Fruit fly (Drosophila melanogaster) whole organism, embryonic: ENCODE data around the gene CG31793.

Experiments
- Awh ChIP-seq: fragments of 200-800 bp; sonication (Bioruptor generic); IDR thresholded peaks from 2 replicates; pipeline ENCODE4, ENCODE4 v1.3.6; 2022; ENCODE audit warnings: missing biosample characterization, missing genetic modification characterization
- BtbVII ChIP-seq: fragments of 200-800 bp; sonication (Bioruptor generic); optimal IDR thresholded peaks from 3 replicates; lab custom pipeline; 2017; ENCODE audit warnings: missing biosample characterization, mild to moderate bottlenecking, missing genetic modification characterization
- CG10462 ChIP-seq: fragments of 200-800 bp; sonication (Bioruptor generic); optimal IDR thresholded peaks from 2 replicates; lab custom pipeline; 2016; ENCODE audit warnings: missing biosample characterization, missing genetic modification characterization
- CG11560 ChIP-seq: fragments of 200-800 bp; sonication (Bioruptor generic); IDR thresholded peaks from 3 replicates; pipeline ENCODE4 v1.3.6; 2022; ENCODE audit warnings: missing biosample characterization, missing genetic modification characterization
- CG12942 ChIP-seq: fragments of 200-800 bp; sonication (Bioruptor generic); optimal IDR thresholded peaks from 3 replicates; lab custom pipeline; 2016; ENCODE audit warnings: missing biosample characterization, missing genetic modification characterization
- CG14441 ChIP-seq: fragments of 200-800 bp; sonication (Bioruptor generic); IDR thresholded peaks from 2 replicates; pipeline ENCODE4 v1.3.6; 2022; ENCODE audit warnings: missing biosample characterization, missing genetic modification characterization
- CG15514 ChIP-seq: fragments of 200-800 bp; sonication (Bioruptor generic); optimal IDR thresholded peaks from 3 replicates; lab custom pipeline; 2017; ENCODE audit warnings: missing biosample characterization, missing genetic modification characterization, mild to moderate bottlenecking, moderate library complexity, missing genetic modification reagents
- CG15601 ChIP-seq: fragments of 200-800 bp; sonication (Bioruptor generic); optimal IDR thresholded peaks from 3 replicates; lab custom pipeline; 2019; ENCODE audit warnings: missing biosample characterization, mild to moderate bottlenecking, missing genetic modification characterization, moderate library complexity
- CG15696 ChIP-seq: fragments of 200-800 bp; sonication (Bioruptor generic); optimal IDR thresholded peaks from 2 replicates; lab custom pipeline; 2019; ENCODE audit warnings: missing biosample characterization, mild to moderate bottlenecking, missing genetic modification characterization, moderate library complexity
- CG1647 ChIP-seq: fragments of 200-800 bp; sonication (Bioruptor generic); optimal IDR thresholded peaks from 3 replicates; lab custom pipeline; 2016; ENCODE audit warnings: missing biosample characterization, missing genetic modification characterization
- CG3838 ChIP-seq: fragments of 200-800 bp; sonication (Bioruptor generic); optimal IDR thresholded peaks from 3 replicates; lab custom pipeline; 2016; ENCODE audit warnings: missing biosample characterization, missing genetic modification characterization
- CG4404 ChIP-seq: fragments of 200-800 bp; sonication (Bioruptor generic); IDR thresholded peaks from 2 replicates; pipeline ENCODE4 v1.3.6; 2022; ENCODE audit warnings: missing biosample characterization, missing genetic modification characterization
- CG5180 ChIP-seq: fragments of 200-800 bp; sonication (Bioruptor generic); optimal IDR thresholded peaks from 3 replicates; lab custom pipeline; 2017; ENCODE audit warnings: missing biosample characterization, missing genetic modification characterization, mild to moderate bottlenecking, moderate library complexity, missing genetic modification reagents
- CG6791 ChIP-seq: fragments of 200-800 bp; sonication (Bioruptor generic); IDR thresholded peaks from 3 replicates; pipeline ENCODE4 v1.3.6; 2022; ENCODE audit warnings: missing biosample characterization, missing genetic modification characterization; ENCODE audit not compliant: partially characterized antibody
- CG6813 ChIP-seq: fragments of 200-800 bp; sonication (Bioruptor generic); optimal IDR thresholded peaks from 2 replicates; lab custom pipeline; 2017; ENCODE audit warnings: missing biosample characterization, missing genetic modification characterization, mild to moderate bottlenecking, moderate library complexity, missing genetic modification reagents
- CG7745 ChIP-seq: fragments of 200-800 bp; sonication (Bioruptor generic); optimal IDR thresholded peaks from 2 replicates; lab custom pipeline; 2018; ENCODE audit warnings: missing biosample characterization, mild to moderate bottlenecking, missing genetic modification characterization, moderate library complexity
- CG7963 ChIP-seq: fragments of 200-800 bp; sonication (Bioruptor generic); IDR thresholded peaks from 3 replicates; pipeline ENCODE4 v1.3.6; 2022; ENCODE audit warnings: missing biosample characterization, missing genetic modification characterization; ENCODE audit not compliant: partially characterized antibody
- CG9215 ChIP-seq: fragments of 200-800 bp; sonication (Bioruptor generic); IDR thresholded peaks from 2 replicates; pipeline ENCODE4 v1.3.6; 2022; ENCODE audit warnings: missing biosample characterization, missing genetic modification characterization
- CG9437 ChIP-seq: fragments of 200-800 bp; sonication (Bioruptor generic); optimal IDR thresholded peaks from 2 replicates; lab custom pipeline; 2018; ENCODE audit warnings: missing biosample characterization, mild to moderate bottlenecking, missing genetic modification characterization
- Camta ChIP-seq: fragments of 200-800 bp; sonication (Bioruptor generic); optimal IDR thresholded peaks from 2 replicates; lab custom pipeline; 2016; ENCODE audit warnings: missing biosample characterization, missing genetic modification characterization
- Dbx ChIP-seq: fragments of 200-800 bp; sonication (Bioruptor generic); IDR thresholded peaks from 3 replicates; pipeline ENCODE4 v1.3.6; 2022; ENCODE audit warnings: missing biosample characterization, missing genetic modification characterization
- Ets97D ChIP-seq: fragments of 200-800 bp; sonication (Bioruptor generic); optimal IDR thresholded peaks from 3 replicates; lab custom pipeline; 2016; ENCODE audit warnings: missing biosample characterization, missing genetic modification characterization
- H2.0 ChIP-seq: fragments of 200-800 bp; sonication (Bioruptor generic); IDR thresholded peaks from 2 replicates; pipeline ENCODE4 v1.3.6; 2022; ENCODE audit warnings: missing biosample characterization, missing genetic modification characterization
- HHEX ChIP-seq: fragments of 200-800 bp; sonication (Bioruptor generic); optimal IDR thresholded peaks from 3 replicates; lab custom pipeline; 2017; ENCODE audit warnings: missing biosample characterization, mild to moderate bottlenecking, missing genetic modification characterization, missing genetic modification reagents
- Meics ChIP-seq: fragments of 200-800 bp; sonication (Bioruptor generic); optimal IDR thresholded peaks from 2 replicates; lab custom pipeline; 2017; ENCODE audit warnings: missing biosample characterization, mild to moderate bottlenecking, missing genetic modification characterization
- Myb ChIP-seq: fragments of 200-800 bp; sonication (Bioruptor generic); optimal IDR thresholded peaks from 2 replicates; lab custom pipeline; 2016; ENCODE audit warnings: missing biosample characterization, missing genetic modification characterization
- NC2β ChIP-seq: fragments of 200-800 bp; sonication (Bioruptor generic); optimal IDR thresholded peaks from 2 replicates; lab custom pipeline; 2016; ENCODE audit warnings: missing biosample characterization, missing genetic modification characterization
- NK7.1 ChIP-seq: fragments of 200-800 bp; sonication (Bioruptor generic); optimal IDR thresholded peaks from 3 replicates; lab custom pipeline; 2016; ENCODE audit warnings: missing biosample characterization, missing genetic modification characterization
- Sin3A ChIP-seq: fragments of >200 bp; optimal IDR thresholded peaks from 2 replicates; lab custom pipeline; 2018
- ash1 ChIP-seq: fragments of 200-800 bp; sonication (Bioruptor generic); optimal IDR thresholded peaks from 2 replicates; lab custom pipeline; 2018; ENCODE audit warnings: missing biosample characterization, mild to moderate bottlenecking, missing genetic modification characterization
- bsh ChIP-seq, 2 experiments: fragments of 200-800 bp; sonication (Bioruptor generic); optimal IDR thresholded peaks; 2 replicates each; lab custom pipeline; 2017 to 2018; ENCODE audit warnings: mild to moderate bottlenecking in 2 of 2, missing biosample characterization in 2 of 2, missing genetic modification characterization in 2 of 2, moderate library complexity in 1 of 2
- btn ChIP-seq: fragments of 200-800 bp; sonication (Bioruptor generic); optimal IDR thresholded peaks from 2 replicates; lab custom pipeline; 2016; ENCODE audit warnings: missing biosample characterization, missing genetic modification characterization
- en ChIP-seq: fragments of 200-800 bp; sonication (Bioruptor generic); optimal IDR thresholded peaks from 2 replicates; lab custom pipeline; 2016; ENCODE audit warnings: missing biosample characterization, missing genetic modification characterization
- fd64A ChIP-seq: fragments of 200-800 bp; sonication (Bioruptor generic); optimal IDR thresholded peaks from 3 replicates; lab custom pipeline; 2018; ENCODE audit warnings: missing biosample characterization, mild to moderate bottlenecking, missing genetic modification characterization
- hth ChIP-seq: fragments of >200 bp; optimal IDR thresholded peaks from 2 replicates; lab custom pipeline; 2017; ENCODE audit warnings: inconsistent platforms
- ind ChIP-seq: fragments of 200-800 bp; sonication (Bioruptor generic); optimal IDR thresholded peaks from 3 replicates; lab custom pipeline; 2016; ENCODE audit warnings: missing biosample characterization, missing genetic modification characterization
- kah ChIP-seq: fragments of 200-800 bp; sonication (Bioruptor generic); optimal IDR thresholded peaks from 2 replicates; lab custom pipeline; 2018; ENCODE audit warnings: missing biosample characterization, mild to moderate bottlenecking, missing genetic modification characterization
- knrl ChIP-seq: fragments of 200-800 bp; sonication (Bioruptor generic); IDR thresholded peaks from 3 replicates; pipeline ENCODE4 v1.3.6; 2022; ENCODE audit warnings: missing biosample characterization, missing genetic modification characterization; ENCODE audit not compliant: partially characterized antibody
- lov ChIP-seq, 2 experiments: fragments of 200-800 bp in 1 of 2; fragments of >200 bp in 1 of 2; sonication (Bioruptor generic) in 1 of 2; IDR thresholded peaks in 1 of 2; optimal IDR thresholded peaks in 1 of 2; 2 replicates in 1 of 2; 3 replicates in 1 of 2; pipeline versions ENCODE4 v1.3.6 to Lab custom; 2017 to 2022; ENCODE audit warnings: missing biosample characterization in 1 of 2, missing genetic modification characterization in 1 of 2
- otp ChIP-seq: fragments of 200-800 bp; sonication (Bioruptor generic); IDR thresholded peaks from 3 replicates; pipeline ENCODE4, ENCODE4 v1.3.6; 2022; ENCODE audit warnings: missing biosample characterization, missing genetic modification characterization
- pb ChIP-seq: fragments of 200-800 bp; sonication (Bioruptor generic); optimal IDR thresholded peaks from 3 replicates; lab custom pipeline; 2016; ENCODE audit warnings: missing biosample characterization, missing genetic modification characterization
- row ChIP-seq: fragments of 200-800 bp; sonication (Bioruptor generic); IDR thresholded peaks from 3 replicates; pipeline ENCODE4 v1.3.6; 2022; ENCODE audit warnings: missing biosample characterization, missing genetic modification characterization
- salm ChIP-seq: fragments of 200-800 bp; sonication (Bioruptor generic); optimal IDR thresholded peaks from 2 replicates; lab custom pipeline; 2018; ENCODE audit warnings: missing biosample characterization, mild to moderate bottlenecking, missing genetic modification characterization
- seq ChIP-seq: fragments of 200-800 bp; sonication (Bioruptor generic); IDR thresholded peaks from 2 replicates; pipeline ENCODE4 v1.3.6; 2022; ENCODE audit warnings: missing biosample characterization, missing genetic modification characterization
- slou ChIP-seq: fragments of 200-800 bp; sonication (Bioruptor generic); optimal IDR thresholded peaks from 3 replicates; lab custom pipeline; 2016; ENCODE audit warnings: missing biosample characterization, missing genetic modification characterization
- tll ChIP-seq, 2 experiments: fragments of 200-800 bp in 1 of 2; fragments of >200 bp in 1 of 2; sonication (Bioruptor generic) in 1 of 2; optimal IDR thresholded peaks; 2 replicates each; lab custom pipeline; 2017 to 2019; ENCODE audit warnings: missing biosample characterization in 2 of 2, missing genetic modification characterization in 2 of 2, mild to moderate bottlenecking in 1 of 2, moderate library complexity in 1 of 2
- twi ChIP-seq: fragments of 200-800 bp; optimal IDR thresholded peaks from 2 replicates; lab custom pipeline; 2019; ENCODE audit warnings: missing biosample characterization, mild to moderate bottlenecking, missing genetic modification characterization, moderate library complexity
- z ChIP-seq: fragments of 200-800 bp; sonication (Bioruptor generic); IDR thresholded peaks from 3 replicates; pipeline ENCODE4 v1.3.6; 2022; ENCODE audit warnings: missing biosample characterization, missing genetic modification characterization

Gene CG31793

DNA sequence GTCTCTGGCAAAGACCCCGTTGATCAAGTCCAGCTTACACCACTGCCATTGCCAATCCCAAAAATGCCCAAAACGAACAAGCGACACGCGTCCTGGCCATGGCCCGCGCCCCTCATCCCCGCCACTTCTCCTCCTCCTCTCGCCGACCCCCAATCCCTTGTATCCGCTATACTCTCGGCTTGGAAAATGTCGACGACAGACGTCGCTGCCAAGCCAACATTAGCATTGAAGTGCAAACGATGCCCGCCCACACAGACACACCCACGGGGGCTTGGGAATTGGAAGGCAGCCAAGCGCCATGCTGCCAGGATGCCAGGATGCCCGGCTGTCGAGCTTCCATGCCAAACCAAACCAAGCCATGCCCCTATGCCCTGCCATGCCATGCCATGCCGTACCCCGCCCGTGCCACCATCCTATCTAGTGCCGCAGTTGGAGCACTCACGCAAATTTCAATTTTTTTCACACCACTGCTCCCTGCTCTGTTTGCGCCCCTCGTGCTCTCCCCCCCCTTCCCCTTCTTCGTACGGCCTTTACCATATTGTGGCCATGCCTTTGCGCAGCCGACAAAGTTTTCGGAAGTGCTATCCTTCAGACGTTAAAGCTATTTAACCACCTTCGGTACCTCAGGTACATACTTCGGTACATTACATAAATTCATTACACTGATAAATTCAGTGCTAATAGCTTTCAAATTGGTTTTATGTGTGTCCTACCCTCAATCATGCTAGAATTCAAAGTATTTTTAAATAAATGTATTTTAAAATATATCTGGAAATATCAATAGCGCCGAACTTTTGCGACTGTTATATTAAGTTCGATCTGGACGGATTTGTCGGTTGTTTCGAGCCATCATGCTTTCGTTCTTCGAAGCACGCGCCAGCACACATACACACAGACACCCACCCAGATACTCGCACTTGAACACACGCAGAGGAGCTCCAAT, 18.4 kb downstream of the CG31793 start (continued):
- TF ChIP-seq ind (GFP tag; lab: Kevin White, UChicago) (peak; percentile 57), CG6791 (GFP tag; lab: Robert Waterston, UW) (no peak), row (GFP tag; lab: Robert Waterston, UW) (peak; percentile 87), Meics (GFP tag; lab: Kevin White, UChicago) (peak; percentile 83), CG14441 (GFP tag; lab: Robert Waterston, UW) (no peak), Sin3A (lab: Kevin White, UChicago) (no peak), CG6813 (GFP tag; lab: Kevin White, UChicago) (peak; percentile 57), NC2β (no peak), z (GFP tag; lab: Robert Waterston, UW) (no peak), tll (GFP tag; optimal IDR thresholded peaks at IDR 0.05; lab: Kevin White, UChicago) (no peak), CG12942 (peak; percentile 56), Ets97D (GFP tag; lab: Kevin White, UChicago) (no peak), en (GFP tag; lab: Kevin White, UChicago) (no peak), kah (GFP tag; lab: Kevin White, UChicago) (peak; percentile 38), CG11560 (tag; lab: Robert Waterston, UW) (0 out of 3 replicates have a peak, but pooled peaks have one; percentile 12), bsh (GFP tag; optimal IDR thresholded peaks at IDR 0.05; lab: Kevin White, UChicago) (peak; percentile 81 to 82), H2.0 (GFP tag; lab: Robert Waterston, UW) (no peak; the same call in 1 of the 2 replicates), CG7745 (tag; lab: Kevin White, UChicago) (no peak), fd64A (GFP tag; lab: Kevin White, UChicago) (peak; percentile 40), pb (GFP tag; lab: Kevin White, UChicago) (no peak), slou (peak; percentile 27), hth (lab: Kevin White, UChicago) (no peak), CG7963 (GFP tag; lab: Robert Waterston, UW) (no peak), knrl (GFP tag; lab: Robert Waterston, UW) (no peak), lov (optimal IDR thresholded peaks at IDR 0.05; lab: Kevin White, UChicago) (no peak), lov (GFP tag; IDR thresholded peaks at IDR 0.05; lab: Robert Waterston, UW) (no peak), btn (GFP tag; lab: Kevin White, UChicago) (no peak), otp (GFP tag; lab: Robert Waterston, UW) (0 out of 3 replicates have a peak, but pooled peaks have one; percentile 24), twi (tag; lab: Kevin White, UChicago) (peak; percentile 80), NK7.1 (no peak), BtbVII (GFP tag; lab: Kevin White, UChicago) (peak; percentile 77), salm (tag; lab: Kevin White, UChicago) (peak; percentile 57), CG10462 (GFP tag; lab: Kevin White, UChicago) (peak; percentile 20), CG3838 (GFP tag; lab: Kevin White, UChicago) (no peak), HHEX (peak; percentile 71), Myb (GFP tag; lab: Kevin White, UChicago) (peak; percentile 24), CG15601 (tag; lab: Kevin White, UChicago) (peak; percentile 84), Camta (GFP tag; lab: Kevin White, UChicago) (no peak), CG5180 (peak; percentile 58), seq (GFP tag; lab: Robert Waterston, UW) (peak; percentile 77), Dbx (GFP tag; lab: Robert Waterston, UW) (peak; percentile 69; the same call in 2 of the 3 replicates), CG9215 (GFP tag; lab: Robert Waterston, UW) (peak; percentile 49; the same call in 1 of the 2 replicates), Awh (GFP tag; lab: Robert Waterston, UW) (0 out of 2 replicates have a peak, but pooled peaks have one; percentile 34), CG4404 (no peak), CG15514 (GFP tag; lab: Kevin White, UChicago) (peak; percentile 43), CG15696 (tag; lab: Kevin White, UChicago) (peak; percentile 8), ash1 (GFP tag; lab: Kevin White, UChicago) (no peak), CG1647 (no peak), CG9437 (peak; percentile 76)
